Fruit fly (Drosophila melanogaster) whole organism, prepupa: Measurements from ENCODE around the gene CG3491.

Source experiments
- CG15336 ChIP-seq: fragments of 200-800 bp; sonication (Bioruptor generic); IDR thresholded peaks from 2 replicates; pipeline ENCODE4 v1.3.6; 2022; ENCODE audit warnings: missing biosample characterization, missing genetic modification characterization
- CG16779 ChIP-seq: fragments of 200-800 bp; sonication (Bioruptor generic); optimal IDR thresholded peaks from 3 replicates; lab custom pipeline; 2017; ENCODE audit warnings: missing biosample characterization, mild to moderate bottlenecking, missing genetic modification characterization
- CG6854 ChIP-seq: fragments of 200-800 bp; sonication (Bioruptor generic); optimal IDR thresholded peaks from 2 replicates; lab custom pipeline; 2017; ENCODE audit warnings: missing biosample characterization, mild to moderate bottlenecking, missing genetic modification characterization
- fkh ChIP-seq: fragments of 200-800 bp; sonication (Bioruptor generic); optimal IDR thresholded peaks from 3 replicates; lab custom pipeline; 2017; ENCODE audit warnings: missing biosample characterization, mild to moderate bottlenecking, missing genetic modification characterization, moderate library complexity

- TF ChIP-seq fkh (GFP tag; lab: Kevin White, UChicago): no peak
- TF ChIP-seq CG16779 (tag; lab: Kevin White, UChicago): no peak
- TF ChIP-seq CG6854 (GFP tag; lab: Kevin White, UChicago): no peak
- no peak for TF ChIP-seq CG15336 (GFP tag; lab: Robert Waterston, UW)
Measured at dm6 chr2L:14887530-14887929, 36.9 kb upstream of the CG3491 start.
